Worm (Caenorhabditis elegans): ENCODE data around the gene F43C9.2.

ce11 chrX:4790614-4791013, 7.2 kb downstream of the F43C9.2 start:
- TF ChIP-seq unc-62 (GFP tag; optimal IDR thresholded peaks at IDR 0.05), result no peak
- TF ChIP-seq nhr-237 (tag; optimal IDR thresholded peaks at IDR 0.05), result no peak
- TF ChIP-seq lsy-2 (tag; optimal IDR thresholded peaks at IDR 0.05), result no peak
- no peak for TF ChIP-seq egl-27 (tag; optimal IDR thresholded peaks at IDR 0.05)
- TF ChIP-seq lin-13 (GFP tag; optimal IDR thresholded peaks at IDR 0.05), result no peak
- no peak for TF ChIP-seq skn-1 (tag; optimal IDR thresholded peaks at IDR 0.05)
- no peak for TF ChIP-seq nhr-11 (tag; optimal IDR thresholded peaks at IDR 0.05)
- TF ChIP-seq ztf-11 (tag; optimal IDR thresholded peaks at IDR 0.05), result no peak
